Fruit fly (Drosophila melanogaster): ENCODE measurements around the gene DZIP1.

Gene DZIP1

DNA sequence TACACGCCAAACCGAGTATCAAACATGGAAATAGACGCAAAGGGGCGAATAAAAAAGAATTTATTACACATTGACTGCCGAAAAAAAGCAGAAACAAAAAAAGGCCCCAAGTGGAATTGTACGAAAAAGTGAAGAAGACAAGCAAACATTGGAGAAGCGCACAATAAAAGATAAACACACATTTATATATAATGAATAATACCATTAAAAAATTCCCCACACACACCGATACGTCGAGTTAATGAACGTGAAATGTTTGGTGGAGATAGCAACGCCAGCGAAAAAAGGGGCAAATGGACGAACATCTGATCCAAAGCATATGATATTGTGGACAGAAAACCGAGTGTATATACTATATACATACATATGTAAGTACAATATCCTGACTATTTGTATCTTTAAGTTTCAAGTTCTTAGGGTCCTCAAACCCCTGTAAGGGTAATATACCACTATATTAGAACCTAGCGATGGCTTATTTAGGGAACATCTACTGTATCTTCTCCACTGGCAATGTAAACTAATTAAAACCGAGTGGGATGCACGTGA is 49.8 kb downstream of the DZIP1 start:
- TF ChIP-seq CG17801 (GFP tag; optimal IDR thresholded peaks at IDR 0.05; ENCODE audit: partially characterized antibody) = no peak

DNA sequence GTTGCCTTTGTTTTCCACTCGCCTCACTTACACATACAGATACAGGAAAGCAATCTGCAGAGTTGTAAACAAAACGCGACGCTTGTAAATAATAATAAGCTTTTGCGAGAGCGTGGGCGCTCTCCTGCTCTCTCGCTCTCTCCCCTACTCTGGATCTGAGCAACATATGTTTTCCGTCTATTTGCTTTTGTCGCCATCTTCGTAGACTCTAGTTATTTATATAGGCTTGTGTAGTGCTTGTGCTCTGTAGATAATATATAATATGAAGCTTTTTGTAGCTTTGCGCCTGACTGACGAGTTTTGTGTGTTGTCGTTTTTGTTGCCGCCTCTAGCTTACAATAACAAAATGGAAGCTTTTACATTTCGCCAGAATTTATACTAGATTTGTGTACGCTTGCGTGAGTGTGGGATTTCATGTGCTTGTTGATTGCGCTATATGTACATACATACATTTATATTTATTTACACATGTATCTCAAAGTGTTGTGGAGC is 50.7 kb downstream of the DZIP1 start:
- TF ChIP-seq CG17801 (GFP tag; optimal IDR thresholded peaks at IDR 0.05; ENCODE audit: partially characterized antibody) = peak; percentile 71

DNA sequence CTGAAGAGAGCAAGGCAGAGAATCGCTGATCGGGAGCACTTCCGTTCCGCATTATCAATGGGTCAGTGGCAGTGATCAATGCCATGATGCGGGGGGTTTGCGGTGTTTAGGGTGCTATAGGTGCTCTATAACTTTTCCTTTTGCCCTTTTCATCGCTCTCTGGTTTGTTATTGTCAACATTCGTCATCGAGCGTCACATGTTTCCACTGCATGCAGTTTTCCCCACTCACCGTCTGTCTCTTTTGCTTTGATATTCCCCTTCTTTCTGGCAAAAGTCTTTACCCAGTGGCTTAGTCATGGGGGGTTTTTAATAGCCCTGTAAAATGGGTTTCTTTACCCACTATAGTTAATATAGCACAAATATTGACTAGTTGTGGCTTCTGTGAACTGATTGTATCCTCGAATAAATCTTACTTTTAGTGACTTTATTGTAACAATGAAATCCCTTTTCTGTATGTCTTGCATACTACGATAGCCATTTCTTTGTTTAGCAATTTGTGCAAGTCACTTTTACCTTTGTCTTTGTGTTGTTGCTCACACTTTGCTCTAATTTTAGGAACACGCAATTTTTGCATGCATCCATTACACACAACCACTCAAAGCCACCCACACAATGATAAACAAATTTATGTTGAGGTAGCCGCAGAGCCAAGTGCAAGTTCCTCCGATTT is 51.8 kb downstream of the DZIP1 start:
- TF ChIP-seq CG17801 (GFP tag; optimal IDR thresholded peaks at IDR 0.05; ENCODE audit: partially characterized antibody) = peak; percentile 38

DNA sequence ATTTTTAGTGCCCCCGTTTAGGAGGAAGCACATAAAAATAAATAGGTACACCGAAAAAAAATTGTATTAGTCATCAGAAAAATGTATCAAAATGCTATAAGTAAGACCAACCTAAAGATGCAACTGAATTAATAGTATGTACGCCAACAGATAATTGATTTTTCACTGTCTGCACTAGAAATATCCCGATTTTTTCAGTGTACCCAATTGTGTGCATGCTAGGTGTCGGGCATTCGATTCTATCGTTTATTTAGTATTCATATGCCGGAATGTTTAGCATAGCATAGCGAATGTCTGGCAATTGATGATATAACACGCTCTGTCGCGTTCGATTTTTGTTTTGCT is 52.3 kb downstream of the DZIP1 start:
- TF ChIP-seq CG17801 (GFP tag; optimal IDR thresholded peaks at IDR 0.05; ENCODE audit: partially characterized antibody) = peak; percentile 32
